Fruit fly (Drosophila melanogaster): ENCODE results near the gene CG5515.

Gene CG5515

dm6 chr3R:24163556-24164022, 25.1 kb downstream of the CG5515 start, which contains the start of gene Apc2 (continued):
- no peak for TF ChIP-seq fd85E (GFP tag; optimal IDR thresholded peaks at IDR 0.05)
- TF ChIP-seq Ets21C (GFP tag; optimal IDR thresholded peaks at IDR 0.05): no peak
- peak; percentile 45; the same call in 1 of the 2 replicates for TF ChIP-seq Gug (GFP tag; IDR thresholded peaks at IDR 0.05)
- no peak for TF ChIP-seq CG8319 (GFP tag; optimal IDR thresholded peaks at IDR 0.05)
- TF ChIP-seq CG15336 (GFP tag; IDR thresholded peaks at IDR 0.05): peak; percentile 56
- no peak for TF ChIP-seq CG6276 (GFP tag; optimal IDR thresholded peaks at IDR 0.05)
- peak; percentile 70 for TF ChIP-seq eg (GFP tag; IDR thresholded peaks at IDR 0.05)
- peak; percentile 61 for TF ChIP-seq Eip75B (GFP tag; optimal IDR thresholded peaks at IDR 0.05)

dm6 chr3R:24162774-24163555, 25.7 kb downstream of the CG5515 start, which contains the start of gene mRpS24:
mRpS24 (minus strand) TSS chr3R:24163545.
- TF ChIP-seq fd85E (GFP tag; optimal IDR thresholded peaks at IDR 0.05) (no peak), CG31627 (GFP tag; optimal IDR thresholded peaks at IDR 0.05) (no peak), CG6808 (GFP tag; optimal IDR thresholded peaks at IDR 0.05) (no peak), Gug (GFP tag; IDR thresholded peaks at IDR 0.05) (no peak), Ets21C (GFP tag; optimal IDR thresholded peaks at IDR 0.05) (no peak)

dm6 chr3R:24161173-24161811, 27.4 kb downstream of the CG5515 start, which contains the start of the genes Myo95E and TBC1d7:
Myo95E (minus strand) TSS chr3R:24161498.
TBC1d7 (plus strand) TSS chr3R:24161727.
- TF ChIP-seq Lpt (GFP tag; optimal IDR thresholded peaks at IDR 0.05) (peak; percentile 82), CG4318 (GFP tag; optimal IDR thresholded peaks at IDR 0.05) (peak; percentile 80), dac (GFP tag; optimal IDR thresholded peaks at IDR 0.05) (peak; percentile 79), dsx (GFP tag; optimal IDR thresholded peaks at IDR 0.05; ENCODE audit: poor library complexity, severe bottlenecking) (peak; percentile 92), spab (GFP tag; optimal IDR thresholded peaks at IDR 0.05) (no peak), CG6163 (GFP tag; IDR thresholded peaks at IDR 0.05) (peak; percentile 93), CG11762 (GFP tag; optimal IDR thresholded peaks at IDR 0.05; ENCODE audit: insufficient read depth) (peak; percentile 75), svp (GFP tag) (no peak), Ets96B (tag; optimal IDR thresholded peaks at IDR 0.05) (peak; percentile 93), CG8319 (GFP tag; optimal IDR thresholded peaks at IDR 0.05) (peak; percentile 73), Smox (GFP tag; optimal IDR thresholded peaks at IDR 0.05) (no peak), eg (GFP tag; IDR thresholded peaks at IDR 0.05) (peak; percentile 97), CG34406 (GFP tag; optimal IDR thresholded peaks at IDR 0.05) (peak; percentile 92), Sox102F (GFP tag; optimal IDR thresholded peaks at IDR 0.05) (no peak), CG3919 (GFP tag; optimal IDR thresholded peaks at IDR 0.05) (peak; percentile 90), Eip75B (GFP tag; optimal IDR thresholded peaks at IDR 0.05) (no peak), fd59A (GFP tag; optimal IDR thresholded peaks at IDR 0.05) (peak; percentile 72), pdm3 (GFP tag; optimal IDR thresholded peaks at IDR 0.05) (no peak), topi (GFP tag; optimal IDR thresholded peaks at IDR 0.05) (peak; percentile 87), CG31627 (GFP tag; optimal IDR thresholded peaks at IDR 0.05) (peak; percentile 76), Hr38 (GFP tag; optimal IDR thresholded peaks at IDR 0.05) (no peak), acj6 (GFP tag; optimal IDR thresholded peaks at IDR 0.05) (peak; percentile 89), Ets21C (GFP tag; optimal IDR thresholded peaks at IDR 0.05) (peak; percentile 70), Sox15 (GFP tag; optimal IDR thresholded peaks at IDR 0.05) (peak; percentile 80), CG9139 (GFP tag; optimal IDR thresholded peaks at IDR 0.05) (peak; percentile 67), Gug (GFP tag; IDR thresholded peaks at IDR 0.05) (peak; percentile 89), CG11902 (GFP tag; optimal IDR thresholded peaks at IDR 0.05) (peak; percentile 90), net (GFP tag; optimal IDR thresholded peaks at IDR 0.05) (peak; percentile 84), CG10631 (GFP tag; optimal IDR thresholded peaks at IDR 0.05) (peak; percentile 92), CG1621 (tag; optimal IDR thresholded peaks at IDR 0.05) (no peak), CG8632 (GFP tag; optimal IDR thresholded peaks at IDR 0.05) (peak; percentile 88), Blimp-1 (GFP tag; optimal IDR thresholded peaks at IDR 0.05) (no peak), Hr4 (GFP tag; optimal IDR thresholded peaks at IDR 0.05) (peak; percentile 85), esn (GFP tag; optimal IDR thresholded peaks at IDR 0.05) (peak; percentile 89), CG32006 (GFP tag; optimal IDR thresholded peaks at IDR 0.05) (peak; percentile 91), CG6854 (GFP tag; optimal IDR thresholded peaks at IDR 0.05) (peak; percentile 39), CG6276 (GFP tag; optimal IDR thresholded peaks at IDR 0.05) (no peak), cyc (GFP tag; optimal IDR thresholded peaks at IDR 0.05) (peak; percentile 83), CG16779 (tag; optimal IDR thresholded peaks at IDR 0.05) (peak; percentile 74), CG6792 (GFP tag; optimal IDR thresholded peaks at IDR 0.05) (peak; percentile 86)
